Comparison of ENCODE assay signal across 3 fruit fly cellular contexts in the genomic region with DNA sequence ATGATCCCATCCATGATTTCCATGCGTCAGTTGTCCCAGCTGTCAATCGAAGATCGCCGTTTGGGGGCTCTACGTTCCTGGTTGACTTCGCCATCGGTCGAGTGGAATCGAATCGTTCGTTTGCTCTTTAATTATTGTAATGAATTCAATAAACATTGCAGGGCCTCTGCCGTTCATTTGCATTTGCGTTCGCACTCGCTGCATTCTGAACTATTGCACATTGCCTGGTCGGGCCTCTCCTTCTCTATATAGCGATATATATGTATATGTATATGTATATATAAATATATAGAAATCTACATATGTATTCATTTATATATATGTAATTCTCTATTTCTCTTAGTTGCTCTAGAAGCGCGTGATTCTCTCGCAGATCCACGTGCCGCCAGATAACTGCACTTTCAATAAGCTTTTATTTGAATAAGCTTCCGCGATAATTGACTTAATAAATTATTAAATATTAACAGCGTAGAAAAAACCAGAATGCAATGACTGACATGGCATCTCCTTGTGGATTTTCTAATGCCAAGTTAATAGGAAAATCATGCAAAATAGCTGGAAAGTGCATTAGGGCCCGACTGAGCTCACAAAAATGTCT.
TF ChIP-seq lines count a peak whose summit lies in the region.

No protein-coding gene starts in this region.

- TF ChIP-seq CTCF in whole organism, embryonic (GFP tag; optimal IDR thresholded peaks at IDR 0.05; lab: Kevin White, UChicago), result no peak

TF ChIP-seq in whole organism, adult, 20 proteins besides CTCF, POLR2A, EP300 and RAD21:
- TF ChIP-seq ovo (GFP tag; optimal IDR thresholded peaks at IDR 0.05; lab: Kevin White, UChicago) (peak; percentile 58), pad (GFP tag; optimal IDR thresholded peaks at IDR 0.05; lab: Kevin White, UChicago) (no peak), Mnt (GFP tag; optimal IDR thresholded peaks at IDR 0.05; lab: Kevin White, UChicago) (peak; percentile 11), cic (GFP tag; optimal IDR thresholded peaks at IDR 0.05; lab: Kevin White, UChicago) (peak; percentile 57), bab1 (GFP tag; optimal IDR thresholded peaks at IDR 0.05; lab: Kevin White, UChicago) (no peak), kay (GFP tag; lab: Kevin White, UChicago; ENCODE audit: borderline replicate concordance) (peak; percentile 84), toe (GFP tag; optimal IDR thresholded peaks at IDR 0.05; lab: Kevin White, UChicago) (no peak), CG33017 (tag; optimal IDR thresholded peaks at IDR 0.05; lab: Kevin White, UChicago) (peak; percentile 31), CG5204 (GFP tag; optimal IDR thresholded peaks at IDR 0.05; lab: Kevin White, UChicago) (no peak), CG12768 (GFP tag; optimal IDR thresholded peaks at IDR 0.05; lab: Kevin White, UChicago) (peak; percentile 56), CG14711 (tag; optimal IDR thresholded peaks at IDR 0.05; lab: Kevin White, UChicago) (no peak), Hr96 (GFP tag; optimal IDR thresholded peaks at IDR 0.05; lab: Kevin White, UChicago) (no peak)

TF ChIP-seq in whole organism, embryonic, 481 proteins besides CTCF, POLR2A, EP300 and RAD21:
- TF ChIP-seq vfl (GFP tag; optimal IDR thresholded peaks at IDR 0.05; lab: Kevin White, UChicago) (no peak), amos (GFP tag; IDR thresholded peaks at IDR 0.05; lab: Robert Waterston, UW; ENCODE audit: partially characterized antibody) (no peak), hb (GFP tag; IDR thresholded peaks at IDR 0.05; lab: Robert Waterston, UW; ENCODE audit: partially characterized antibody) (no peak), insv (GFP tag; optimal IDR thresholded peaks at IDR 0.05; lab: Kevin White, UChicago) (no peak), mam (GFP tag; optimal IDR thresholded peaks at IDR 0.05; lab: Kevin White, UChicago) (no peak), Doc2 (GFP tag; IDR thresholded peaks at IDR 0.05; lab: Robert Waterston, UW) (no peak), CG8478 (optimal IDR thresholded peaks at IDR 0.05; lab: Kevin White, UChicago) (no peak), HLH3B (GFP tag; IDR thresholded peaks at IDR 0.05; lab: Robert Waterston, UW) (no peak), CG9609 (GFP tag; optimal IDR thresholded peaks at IDR 0.05; lab: Kevin White, UChicago) (no peak), ase (GFP tag; IDR thresholded peaks at IDR 0.05; lab: Robert Waterston, UW) (no peak), sens (GFP tag; lab: Kevin White, UChicago) (peak; percentile 25), Med (GFP tag; lab: Kevin White, UChicago) (peak; percentile 32)
TF ChIP-seq in whole organism, embryonic: peak in this region for 2.

TF ChIP-seq in whole organism, prepupa, 60 proteins besides CTCF, POLR2A, EP300 and RAD21:
- TF ChIP-seq Eip78C (GFP tag; lab: Kevin White, UChicago), result peak; percentile 21
- no peak for TF ChIP-seq Met (GFP tag; optimal IDR thresholded peaks at IDR 0.05; lab: Kevin White, UChicago)
